Worm (Caenorhabditis elegans): ENCODE measurements around the gene imph-1.

DNA sequence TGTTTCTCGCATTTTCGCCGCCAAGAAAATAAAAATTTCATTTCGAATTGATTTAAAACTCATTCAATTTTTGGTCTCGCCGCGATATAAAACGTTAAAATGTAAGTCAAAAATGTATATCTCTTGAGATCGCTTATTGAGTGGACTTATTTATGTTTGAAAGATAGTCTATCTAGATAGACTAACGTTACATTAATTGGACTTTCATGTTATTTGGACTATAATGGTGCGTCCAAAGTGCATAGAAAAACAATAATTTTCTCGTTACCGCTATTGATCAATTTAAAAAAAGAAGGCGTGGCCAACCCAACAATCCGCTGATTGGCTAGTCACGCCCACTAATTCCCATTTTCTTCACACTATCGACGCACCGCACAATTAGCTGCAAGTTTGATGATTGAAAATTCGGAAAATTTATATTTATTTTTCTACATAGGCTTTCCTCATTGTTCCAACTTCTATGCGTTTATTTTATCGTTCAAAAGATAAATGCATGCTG is 30.7 kb downstream of the imph-1 start, which contains the start of gene F35G12.5:
- no peak for TF ChIP-seq dmd-4 (tag; optimal IDR thresholded peaks at IDR 0.05; ENCODE audit: borderline replicate concordance)
- TF ChIP-seq nfya-1 (tag; optimal IDR thresholded peaks at IDR 0.05) = peak; percentile 95
- TF ChIP-seq unc-86 (tag; optimal IDR thresholded peaks at IDR 0.05) = no peak
- TF ChIP-seq fax-1 (tag; optimal IDR thresholded peaks at IDR 0.05) = no peak
- TF ChIP-seq sox-4 (tag; optimal IDR thresholded peaks at IDR 0.05) = no peak
- no peak for TF ChIP-seq lin-11 (tag; optimal IDR thresholded peaks at IDR 0.05)
